Fruit fly (Drosophila melanogaster) whole organism, embryonic: Measurements from ENCODE around the gene Arc42.

ENCODE experiments used
- Antp ChIP-seq: fragments of 200-800 bp; sonication (Bioruptor generic); optimal IDR thresholded peaks from 3 replicates; lab custom pipeline; 2016; ENCODE audit warnings: missing biosample characterization, missing genetic modification characterization
- Asciz ChIP-seq: fragments of 200-800 bp; sonication (Bioruptor generic); optimal IDR thresholded peaks from 2 replicates; lab custom pipeline; 2017; ENCODE audit warnings: missing biosample characterization, mild to moderate bottlenecking, missing genetic modification characterization, missing genetic modification reagents
- Awh ChIP-seq: fragments of 200-800 bp; sonication (Bioruptor generic); IDR thresholded peaks from 2 replicates; pipeline ENCODE4, ENCODE4 v1.3.6; 2022; ENCODE audit warnings: missing biosample characterization, missing genetic modification characterization
- CG11695 ChIP-seq: fragments of 200-800 bp; sonication (Bioruptor generic); IDR thresholded peaks from 3 replicates; pipeline ENCODE4 v1.3.6; 2022; ENCODE audit warnings: missing biosample characterization, missing genetic modification characterization
- CG11723 ChIP-seq: fragments of 200-800 bp; sonication (Bioruptor generic); optimal IDR thresholded peaks from 2 replicates; lab custom pipeline; 2017; ENCODE audit warnings: missing biosample characterization, mild to moderate bottlenecking, missing genetic modification characterization
- CG12236 ChIP-seq: fragments of 200-800 bp; sonication (Bioruptor generic); optimal IDR thresholded peaks from 2 replicates; lab custom pipeline; 2016; ENCODE audit warnings: missing biosample characterization, missing genetic modification characterization
- CG13775 ChIP-seq: fragments of 200-800 bp; sonication (Bioruptor generic); optimal IDR thresholded peaks from 3 replicates; lab custom pipeline; 2017; ENCODE audit warnings: missing biosample characterization, mild to moderate bottlenecking, missing genetic modification characterization
- CG15073 ChIP-seq: fragments of 200-800 bp; sonication (Bioruptor generic); optimal IDR thresholded peaks from 2 replicates; lab custom pipeline; 2016; ENCODE audit warnings: missing biosample characterization, missing genetic modification characterization
- CG15514 ChIP-seq: fragments of 200-800 bp; sonication (Bioruptor generic); optimal IDR thresholded peaks from 3 replicates; lab custom pipeline; 2017; ENCODE audit warnings: missing biosample characterization, missing genetic modification characterization, mild to moderate bottlenecking, moderate library complexity, missing genetic modification reagents
- CG1602 ChIP-seq: fragments of 200-800 bp; sonication (Bioruptor generic); optimal IDR thresholded peaks from 3 replicates; lab custom pipeline; 2016; ENCODE audit warnings: missing biosample characterization, missing genetic modification characterization
- CG2678 ChIP-seq: fragments of 200-800 bp; sonication (Bioruptor generic); optimal IDR thresholded peaks from 3 replicates; lab custom pipeline; 2019; ENCODE audit warnings: missing biosample characterization, mild to moderate bottlenecking, missing genetic modification characterization, moderate library complexity
- CG2712 ChIP-seq: fragments of 200-800 bp; optimal IDR thresholded peaks from 3 replicates; lab custom pipeline; 2019; ENCODE audit warnings: missing biosample characterization, mild to moderate bottlenecking, missing genetic modification characterization, moderate library complexity
- CG2875 ChIP-seq: fragments of 200-800 bp; sonication (Bioruptor generic); optimal IDR thresholded peaks from 2 replicates; lab custom pipeline; 2017; ENCODE audit warnings: missing biosample characterization, mild to moderate bottlenecking, missing genetic modification characterization, missing genetic modification reagents
- CG31441 ChIP-seq: fragments of 200-800 bp; sonication (Bioruptor generic); IDR thresholded peaks from 2 replicates; pipeline ENCODE4 v1.3.6; 2022; ENCODE audit warnings: missing biosample characterization, missing genetic modification characterization
- CG3407 ChIP-seq: fragments of 200-800 bp; sonication (Bioruptor generic); optimal IDR thresholded peaks from 2 replicates; lab custom pipeline; 2018; ENCODE audit warnings: missing biosample characterization, mild to moderate bottlenecking, missing genetic modification characterization
- CG34224 ChIP-seq: fragments of 200-800 bp; sonication (Bioruptor generic); IDR thresholded peaks from 3 replicates; pipeline ENCODE4 v1.3.6; 2022; ENCODE audit warnings: missing biosample characterization, missing genetic modification characterization; ENCODE audit not compliant: partially characterized antibody
- CG3726 ChIP-seq: fragments of 200-800 bp; sonication (Bioruptor generic); IDR thresholded peaks from 3 replicates; pipeline ENCODE4, ENCODE4 v1.3.6; 2022; ENCODE audit warnings: missing biosample characterization, missing genetic modification characterization
- CG4617 ChIP-seq: fragments of 200-800 bp; sonication (Bioruptor generic); optimal IDR thresholded peaks from 3 replicates; lab custom pipeline; 2016; ENCODE audit warnings: missing biosample characterization, missing genetic modification characterization, borderline replicate concordance
- CG4854 ChIP-seq: fragments of 200-800 bp; sonication (Bioruptor generic); optimal IDR thresholded peaks from 2 replicates; lab custom pipeline; 2016; ENCODE audit warnings: missing biosample characterization, missing genetic modification characterization, inconsistent platforms
- CG5953 ChIP-seq: fragments of 200-800 bp; sonication (Bioruptor generic); IDR thresholded peaks from 2 replicates; pipeline ENCODE4 v1.3.6; 2022; ENCODE audit warnings: missing biosample characterization, missing genetic modification characterization
- CG6791 ChIP-seq: fragments of 200-800 bp; sonication (Bioruptor generic); IDR thresholded peaks from 3 replicates; pipeline ENCODE4 v1.3.6; 2022; ENCODE audit warnings: missing biosample characterization, missing genetic modification characterization; ENCODE audit not compliant: partially characterized antibody
- CG6813 ChIP-seq: fragments of 200-800 bp; sonication (Bioruptor generic); optimal IDR thresholded peaks from 2 replicates; lab custom pipeline; 2017; ENCODE audit warnings: missing biosample characterization, missing genetic modification characterization, mild to moderate bottlenecking, moderate library complexity, missing genetic modification reagents
- CG9609 ChIP-seq: fragments of 200-800 bp; sonication (Bioruptor generic); optimal IDR thresholded peaks from 3 replicates; lab custom pipeline; 2016; ENCODE audit warnings: missing biosample characterization, missing genetic modification characterization
- CHES-1-like ChIP-seq: fragments of 200-800 bp; sonication (Bioruptor generic); optimal IDR thresholded peaks from 2 replicates; lab custom pipeline; 2016; ENCODE audit warnings: missing biosample characterization, missing genetic modification characterization
- Ets97D ChIP-seq: fragments of 200-800 bp; sonication (Bioruptor generic); optimal IDR thresholded peaks from 3 replicates; lab custom pipeline; 2016; ENCODE audit warnings: missing biosample characterization, missing genetic modification characterization
- Meics ChIP-seq: fragments of 200-800 bp; sonication (Bioruptor generic); optimal IDR thresholded peaks from 2 replicates; lab custom pipeline; 2017; ENCODE audit warnings: missing biosample characterization, mild to moderate bottlenecking, missing genetic modification characterization
- Mes4 ChIP-seq: fragments of 200-800 bp; sonication (Bioruptor generic); optimal IDR thresholded peaks from 2 replicates; lab custom pipeline; 2016; ENCODE audit warnings: missing biosample characterization, missing genetic modification characterization
- Nf-YA ChIP-seq: fragments of 200-800 bp; sonication (Bioruptor generic); IDR thresholded peaks from 2 replicates; pipeline ENCODE4 v1.3.6; 2022; ENCODE audit warnings: missing biosample characterization, missing genetic modification characterization
- Nf-YC ChIP-seq: fragments of 200-800 bp; optimal IDR thresholded peaks from 3 replicates; lab custom pipeline; 2019; ENCODE audit warnings: missing biosample characterization, mild to moderate bottlenecking, missing genetic modification characterization, moderate library complexity
- Spps ChIP-seq: fragments of 200-800 bp; sonication (Bioruptor generic); optimal IDR thresholded peaks from 2 replicates; lab custom pipeline; 2018; ENCODE audit warnings: missing biosample characterization, mild to moderate bottlenecking, missing genetic modification characterization
- az2 ChIP-seq: fragments of 200-800 bp; sonication (Bioruptor generic); optimal IDR thresholded peaks from 3 replicates; lab custom pipeline; 2016; ENCODE audit warnings: missing biosample characterization, missing genetic modification characterization
- bab2 ChIP-seq: fragments of 200-800 bp; sonication (Bioruptor generic); optimal IDR thresholded peaks from 2 replicates; lab custom pipeline; 2016; ENCODE audit warnings: missing biosample characterization, missing genetic modification characterization
- chm ChIP-seq: fragments of 200-800 bp; sonication (Bioruptor generic); IDR thresholded peaks from 2 replicates; pipeline ENCODE4 v1.3.6; 2022; ENCODE audit warnings: missing biosample characterization, missing genetic modification characterization
- chn ChIP-seq: fragments of 200-800 bp; sonication (Bioruptor generic); optimal IDR thresholded peaks from 2 replicates; lab custom pipeline; 2016; ENCODE audit warnings: missing biosample characterization, missing genetic modification characterization
- dm ChIP-seq: fragments of 200-800 bp; sonication (Bioruptor generic); optimal IDR thresholded peaks from 3 replicates; lab custom pipeline; 2016; ENCODE audit warnings: missing biosample characterization, missing genetic modification characterization
- dmrt11E ChIP-seq: fragments of 200-800 bp; sonication (Bioruptor generic); optimal IDR thresholded peaks from 3 replicates; lab custom pipeline; 2018; ENCODE audit warnings: missing biosample characterization, mild to moderate bottlenecking, missing genetic modification characterization, moderate library complexity
- grn ChIP-seq: fragments of 200-800 bp; sonication (Bioruptor generic); optimal IDR thresholded peaks from 3 replicates; lab custom pipeline; 2017; ENCODE audit warnings: missing biosample characterization, missing genetic modification characterization
- h ChIP-seq: fragments of >200 bp; optimal IDR thresholded peaks from 2 replicates; lab custom pipeline; 2017
- hb ChIP-seq: fragments of 200-800 bp; sonication (Bioruptor generic); IDR thresholded peaks from 3 replicates; pipeline ENCODE4 v1.3.6; 2022; ENCODE audit warnings: missing biosample characterization, missing genetic modification characterization; ENCODE audit not compliant: partially characterized antibody
- klu ChIP-seq: fragments of 200-800 bp; sonication (Bioruptor generic); IDR thresholded peaks from 2 replicates; pipeline ENCODE4 v1.3.6; 2022; ENCODE audit warnings: missing biosample characterization, missing genetic modification characterization
- odd ChIP-seq: fragments of 200-800 bp; sonication (Bioruptor generic); optimal IDR thresholded peaks from 2 replicates; lab custom pipeline; 2017; ENCODE audit warnings: missing biosample characterization, mild to moderate bottlenecking, missing genetic modification characterization
- otp ChIP-seq: fragments of 200-800 bp; sonication (Bioruptor generic); IDR thresholded peaks from 3 replicates; pipeline ENCODE4, ENCODE4 v1.3.6; 2022; ENCODE audit warnings: missing biosample characterization, missing genetic modification characterization
- phol ChIP-seq: fragments of 200-800 bp; sonication (Bioruptor generic); optimal IDR thresholded peaks from 3 replicates; lab custom pipeline; 2018; ENCODE audit warnings: missing biosample characterization, mild to moderate bottlenecking, missing genetic modification characterization, moderate library complexity
- sima ChIP-seq: fragments of 200-800 bp; sonication (Bioruptor generic); optimal IDR thresholded peaks from 2 replicates; lab custom pipeline; 2016; ENCODE audit warnings: missing biosample characterization, missing genetic modification characterization
- slp2 ChIP-seq: fragments of 200-800 bp; sonication (Bioruptor generic); optimal IDR thresholded peaks from 2 replicates; lab custom pipeline; 2016; ENCODE audit warnings: missing biosample characterization, missing genetic modification characterization
- so ChIP-seq: fragments of 200-800 bp; sonication (Bioruptor generic); IDR thresholded peaks from 3 replicates; pipeline ENCODE4 v1.3.6; 2022; ENCODE audit warnings: missing biosample characterization, missing genetic modification characterization
- stc ChIP-seq: fragments of 200-800 bp; sonication (Bioruptor generic); IDR thresholded peaks from 2 replicates; pipeline ENCODE4 v1.3.6; 2022; ENCODE audit warnings: missing biosample characterization, missing genetic modification characterization
- tap ChIP-seq: fragments of 200-800 bp; optimal IDR thresholded peaks from 3 replicates; lab custom pipeline; 2019; ENCODE audit warnings: missing biosample characterization, mild to moderate bottlenecking, missing genetic modification characterization, moderate library complexity
- unpg ChIP-seq: fragments of 200-800 bp; sonication (Bioruptor generic); optimal IDR thresholded peaks from 3 replicates; lab custom pipeline; 2018; ENCODE audit warnings: missing biosample characterization, mild to moderate bottlenecking, missing genetic modification characterization, moderate library complexity

Arc42 gene

DNA sequence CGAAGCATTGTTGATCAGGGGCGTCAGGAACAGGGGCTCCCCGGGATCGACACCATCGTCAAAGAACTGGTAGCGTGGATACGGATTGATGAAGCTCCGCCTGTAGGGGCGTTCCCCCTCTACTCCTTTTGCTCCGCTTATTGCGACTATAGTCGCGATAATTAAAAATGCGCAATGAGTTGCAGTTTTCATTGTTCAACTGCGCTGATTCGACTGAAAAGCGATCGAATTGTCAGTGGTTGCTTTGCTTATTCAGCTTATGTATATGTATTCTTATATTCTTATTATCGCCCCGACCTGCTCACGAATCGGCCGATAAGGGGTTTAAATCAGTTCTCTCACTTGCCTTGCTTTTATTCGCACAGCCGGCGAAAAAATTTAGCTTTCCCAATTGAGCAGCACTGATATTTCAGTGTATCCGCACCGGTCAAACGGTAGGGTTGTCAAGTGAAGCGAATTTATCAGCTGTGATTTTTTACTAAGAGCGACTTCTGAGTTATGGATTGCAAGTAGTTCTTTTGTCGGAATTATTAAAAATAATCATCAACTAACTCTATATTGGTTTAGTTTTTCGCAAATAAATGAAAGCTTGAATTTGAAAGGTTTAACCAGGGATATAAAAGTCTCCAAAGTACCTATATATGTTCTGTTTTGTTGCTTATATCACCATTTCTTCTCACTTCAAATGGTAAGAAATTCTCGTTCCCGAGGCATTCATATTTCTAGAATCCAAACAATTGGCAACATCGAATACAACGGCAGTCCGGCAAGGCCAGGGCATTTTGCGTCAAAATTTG lies 13.4 kb upstream of the Arc42 start, which contains the start of the genes CG4572 and CG4686 (continued):
- peak; percentile 7 for TF ChIP-seq CG2875
- TF ChIP-seq Ets97D (GFP tag; lab: Kevin White, UChicago) = peak; percentile 40
- no peak for TF ChIP-seq CG34224
- TF ChIP-seq CG5953 (GFP tag; lab: Robert Waterston, UW) = no peak
- peak; percentile 94 for TF ChIP-seq bab2 (GFP tag; lab: Kevin White, UChicago)
- no peak; the same call in 1 of the 2 replicates for TF ChIP-seq chm (GFP tag; lab: Robert Waterston, UW)
- peak; percentile 91 for TF ChIP-seq CG15514 (GFP tag; lab: Kevin White, UChicago)
- no peak for TF ChIP-seq Awh (GFP tag; lab: Robert Waterston, UW)
- TF ChIP-seq phol (tag; lab: Kevin White, UChicago) = peak; percentile 88
- TF ChIP-seq CG6791 = no peak
- peak; percentile 34 for TF ChIP-seq CG12236 (GFP tag; lab: Kevin White, UChicago)
- TF ChIP-seq CHES-1-like = peak; percentile 85
- peak; percentile 68 for TF ChIP-seq unpg (GFP tag; lab: Kevin White, UChicago)
- TF ChIP-seq stc (GFP tag; lab: Robert Waterston, UW) = no peak; the same call in none of the 2 replicates
- TF ChIP-seq CG6813 (GFP tag; lab: Kevin White, UChicago) = peak; percentile 31
- TF ChIP-seq CG3407 (GFP tag; lab: Kevin White, UChicago) = peak; percentile 29
- peak; percentile 74 for TF ChIP-seq CG13775 (GFP tag; lab: Kevin White, UChicago)
- no peak for TF ChIP-seq Nf-YA (GFP tag; lab: Robert Waterston, UW)
- peak; percentile 87; the same call in 2 of the 3 replicates for TF ChIP-seq CG11695 (GFP tag; lab: Robert Waterston, UW)
- peak; percentile 48 for TF ChIP-seq odd (GFP tag; lab: Kevin White, UChicago)
- no peak for TF ChIP-seq hb (GFP tag; lab: Robert Waterston, UW)
- no peak for TF ChIP-seq so (GFP tag; lab: Robert Waterston, UW)
- TF ChIP-seq CG2678 = peak; percentile 82
- TF ChIP-seq dmrt11E = peak; percentile 47
- peak; percentile 67 for TF ChIP-seq CG4617
- no peak for TF ChIP-seq otp (GFP tag; lab: Robert Waterston, UW)
- TF ChIP-seq klu (GFP tag; lab: Robert Waterston, UW) = peak; percentile 75; the same call in 1 of the 2 replicates
- peak; percentile 58 for TF ChIP-seq slp2
- TF ChIP-seq tap (tag; lab: Kevin White, UChicago) = no peak
- peak; percentile 70 for TF ChIP-seq Antp (GFP tag; lab: Kevin White, UChicago)
- peak; percentile 59 for TF ChIP-seq chn
- peak; percentile 74 for TF ChIP-seq CG1602 (GFP tag; lab: Kevin White, UChicago)
- TF ChIP-seq grn (GFP tag; lab: Kevin White, UChicago) = peak; percentile 13
- peak; percentile 46 for TF ChIP-seq sima (GFP tag; lab: Kevin White, UChicago)
- TF ChIP-seq CG9609 = peak; percentile 71
- TF ChIP-seq Nf-YC (tag; lab: Kevin White, UChicago) = peak; percentile 83
- no peak for TF ChIP-seq h
- TF ChIP-seq az2 (GFP tag; lab: Kevin White, UChicago) = peak; percentile 64
- TF ChIP-seq CG15073 (GFP tag; lab: Kevin White, UChicago) = no peak
- TF ChIP-seq dm (GFP tag; lab: Kevin White, UChicago) = peak; percentile 74
- no peak for TF ChIP-seq Spps
- TF ChIP-seq CG4854 = peak; percentile 78
- TF ChIP-seq CG11723 = peak; percentile 50
- peak; percentile 56 for TF ChIP-seq Asciz (GFP tag; lab: Kevin White, UChicago)
- peak; percentile 92 for TF ChIP-seq CG31441 (GFP tag; lab: Robert Waterston, UW)
- peak; percentile 84 for TF ChIP-seq CG2712
- TF ChIP-seq Mes4 = peak; percentile 74
- TF ChIP-seq Meics (GFP tag; lab: Kevin White, UChicago) = peak; percentile 81
- TF ChIP-seq CG3726 (GFP tag; lab: Robert Waterston, UW) = no peak; the same call in 2 of the 3 replicates
